Worm (Caenorhabditis elegans): ENCODE results near the gene lron-4.

lron-4 gene

DNA sequence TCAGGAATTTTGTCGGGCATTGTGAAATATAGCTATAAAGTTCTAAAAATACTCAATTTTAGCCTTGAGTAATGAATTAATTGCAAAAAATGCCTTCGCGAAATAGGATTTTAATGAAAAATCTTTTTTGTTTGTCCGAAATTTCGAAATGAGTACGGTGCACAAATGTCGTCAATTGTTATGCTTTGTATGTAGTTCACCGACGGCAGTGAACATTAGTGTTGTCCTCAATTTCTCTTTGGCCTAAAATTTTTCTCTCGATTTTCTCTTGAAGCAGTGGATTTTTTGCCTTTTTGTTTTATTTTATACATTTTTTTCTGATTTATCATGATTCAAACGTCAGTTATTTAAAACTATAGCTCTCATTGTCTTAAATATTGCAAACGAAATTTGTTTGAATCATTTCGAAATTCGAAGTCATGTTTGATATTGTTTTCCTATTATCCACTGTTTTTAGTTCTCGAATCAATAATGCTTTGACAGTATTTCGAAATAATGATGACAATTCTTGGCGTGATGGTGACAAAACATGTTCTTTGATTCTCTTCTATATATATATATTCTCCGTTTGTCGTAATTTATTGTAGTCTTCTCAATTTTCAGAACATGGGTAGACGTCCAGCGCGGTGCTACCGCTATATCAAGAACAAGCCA is 31.4 kb upstream of the lron-4 start, which contains the start of the genes ints-11 and rpl-10:
Gene ints-11 (minus strand): TSS at position 201 of the 654 bp plus-strand sequence.
Gene rpl-10 (plus strand): TSS at position 604 of the 654 bp plus-strand sequence.
- TF ChIP-seq jun-1 (tag; optimal IDR thresholded peaks at IDR 0.05), result no peak
- no peak for TF ChIP-seq php-3 (GFP tag; IDR thresholded peaks at IDR 0.05)
- no peak for TF ChIP-seq nhr-237 (tag; optimal IDR thresholded peaks at IDR 0.05)
- TF ChIP-seq lir-3 (tag; optimal IDR thresholded peaks at IDR 0.05), result no peak
- no peak for TF ChIP-seq duxl-1 (tag; optimal IDR thresholded peaks at IDR 0.05; ENCODE audit: poor library complexity)
- no peak for TF ChIP-seq ama-1 (optimal IDR thresholded peaks at IDR 0.05)
- no peak for TF ChIP-seq nhr-48 (tag; optimal IDR thresholded peaks at IDR 0.05)
- TF ChIP-seq sdz-12 (GFP tag; optimal IDR thresholded peaks at IDR 0.05), result no peak
- TF ChIP-seq mes-2 (tag; optimal IDR thresholded peaks at IDR 0.05; ENCODE audit: poor library complexity, severe bottlenecking), result peak; percentile 69
- no peak for TF ChIP-seq T26A8.4 (GFP tag; IDR thresholded peaks at IDR 0.05)
- TF ChIP-seq vab-7 (GFP tag; IDR thresholded peaks at IDR 0.05), result no peak
- peak; percentile 58 for TF ChIP-seq lin-38 (GFP tag; IDR thresholded peaks at IDR 0.05)
- no peak for TF ChIP-seq unc-62 (GFP tag; optimal IDR thresholded peaks at IDR 0.05 in 1 of 2)
- no peak for TF ChIP-seq unc-62 (tag; optimal IDR thresholded peaks at IDR 0.05)
- no peak for TF ChIP-seq Y75B8A.6 (GFP tag; IDR thresholded peaks at IDR 0.05)
- peak; percentile 25 for TF ChIP-seq mep-1 (tag; optimal IDR thresholded peaks at IDR 0.05)
- peak in 1 of 2 experiments; percentile 97 for TF ChIP-seq lsy-2 (tag; optimal IDR thresholded peaks at IDR 0.05)
- TF ChIP-seq nhr-6 (tag; optimal IDR thresholded peaks at IDR 0.05), result peak; percentile 10
- no peak for TF ChIP-seq ceh-20 (GFP tag; IDR thresholded peaks at IDR 0.05)
- no peak for TF ChIP-seq F37D6.2 (tag; optimal IDR thresholded peaks at IDR 0.05)
- TF ChIP-seq hlh-30 (tag; optimal IDR thresholded peaks at IDR 0.05; ENCODE audit: insufficient read depth), result peak; percentile 51
- TF ChIP-seq dpl-1 (GFP tag; optimal IDR thresholded peaks at IDR 0.05), result peak; percentile 68
- no peak for TF ChIP-seq mxl-2 (GFP tag; conservative IDR thresholded peaks at IDR 0.05)
- no peak for TF ChIP-seq F10B5.3 (tag; optimal IDR thresholded peaks at IDR 0.05)
- no peak for TF ChIP-seq spr-1 (tag; optimal IDR thresholded peaks at IDR 0.05)
- peak; percentile 20 for TF ChIP-seq dve-1 (tag; optimal IDR thresholded peaks at IDR 0.05; ENCODE audit: insufficient read depth)
- no peak for TF ChIP-seq zag-1 (tag; optimal IDR thresholded peaks at IDR 0.05)
- TF ChIP-seq egl-27 (tag; optimal IDR thresholded peaks at IDR 0.05), result no peak
- TF ChIP-seq nhr-28 (tag; optimal IDR thresholded peaks at IDR 0.05), result peak; percentile 7
- TF ChIP-seq tag-97 (GFP tag; IDR thresholded peaks at IDR 0.05), result no peak
- no peak for TF ChIP-seq tra-1 (GFP tag; IDR thresholded peaks at IDR 0.05)
- TF ChIP-seq saeg-2 (GFP tag; IDR thresholded peaks at IDR 0.05), result no peak
- no peak for TF ChIP-seq Y105C5A.15 (GFP tag; IDR thresholded peaks at IDR 0.05)
- TF ChIP-seq gei-8 (GFP tag; optimal IDR thresholded peaks at IDR 0.05), result no peak

DNA sequence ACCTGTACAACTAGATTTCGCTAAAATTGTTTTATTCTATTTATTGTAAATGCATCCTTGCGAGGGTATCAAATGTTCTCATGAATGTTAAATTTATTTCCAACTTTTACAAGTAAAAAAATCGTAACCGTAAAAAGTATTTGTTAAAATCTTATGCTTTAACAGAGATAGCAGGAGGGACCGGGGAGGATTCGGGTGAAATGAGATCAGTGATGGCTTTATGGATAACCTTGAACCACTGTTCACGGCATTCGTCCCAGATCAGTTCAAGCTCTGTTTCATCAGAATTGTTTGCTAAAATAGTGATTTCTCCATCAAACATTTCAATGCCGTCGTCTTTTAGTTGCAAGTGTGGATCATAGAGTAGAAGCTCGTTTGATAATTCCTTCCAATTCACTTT is 29.2 kb upstream of the lron-4 start:
- TF ChIP-seq aly-2 (tag; optimal IDR thresholded peaks at IDR 0.05) (peak; percentile 67), mes-2 (tag; optimal IDR thresholded peaks at IDR 0.05; ENCODE audit: poor library complexity, severe bottlenecking) (peak; percentile 5), skn-1 (tag; optimal IDR thresholded peaks at IDR 0.05) (no peak), F49E8.2 (tag; optimal IDR thresholded peaks at IDR 0.05; ENCODE audit: borderline replicate concordance) (peak; percentile 1), mdt-29 (GFP tag; IDR thresholded peaks at IDR 0.05) (no peak), tra-1 (GFP tag; IDR thresholded peaks at IDR 0.05) (no peak), arid-1 (GFP tag; conservative IDR thresholded peaks at IDR 0.05) (0 out of 2 replicates have a peak, but pooled peaks have one; percentile 10), lin-38 (GFP tag; IDR thresholded peaks at IDR 0.05) (peak; percentile 51)
